Fruit fly (Drosophila melanogaster): Measurements from ENCODE around the gene eIF2beta.

eIF2beta gene

dm6 chr3L:12501249-12501648 is 25.3 kb downstream of the eIF2beta start, which contains the start of the genes CG10638 and CG10681 (continued):
- TF ChIP-seq pb (GFP tag; optimal IDR thresholded peaks at IDR 0.05) (no peak), Hey (tag; optimal IDR thresholded peaks at IDR 0.05) (no peak), salm (tag; optimal IDR thresholded peaks at IDR 0.05) (no peak), her (GFP tag; optimal IDR thresholded peaks at IDR 0.05) (no peak), dan (GFP tag; IDR thresholded peaks at IDR 0.05) (no peak), shn (GFP tag; optimal IDR thresholded peaks at IDR 0.05) (no peak), Dfd (GFP tag; optimal IDR thresholded peaks at IDR 0.05) (no peak), gcm2 (GFP tag; optimal IDR thresholded peaks at IDR 0.05) (no peak), D (optimal IDR thresholded peaks at IDR 0.05) (no peak), D (GFP tag; optimal IDR thresholded peaks at IDR 0.05) (no peak), sna (GFP tag; IDR thresholded peaks at IDR 0.05; ENCODE audit: partially characterized antibody) (peak; percentile 42; the same call in 1 of the 2 replicates), hbn (GFP tag; IDR thresholded peaks at IDR 0.05; ENCODE audit: partially characterized antibody) (no peak), fd102C (GFP tag; optimal IDR thresholded peaks at IDR 0.05) (no peak), crol (GFP tag; IDR thresholded peaks at IDR 0.05) (no peak), wek (GFP tag; optimal IDR thresholded peaks at IDR 0.05) (no peak), Ets97D (GFP tag; optimal IDR thresholded peaks at IDR 0.05) (peak; percentile 52), CG2120 (GFP tag; optimal IDR thresholded peaks at IDR 0.05) (peak; percentile 66), HLHmδ (GFP tag; optimal IDR thresholded peaks at IDR 0.05) (no peak), zen (tag; optimal IDR thresholded peaks at IDR 0.05) (peak; percentile 8), Bdp1 (GFP tag; optimal IDR thresholded peaks at IDR 0.05) (no peak), CG4820 (GFP tag; optimal IDR thresholded peaks at IDR 0.05) (peak; percentile 34), sc (optimal IDR thresholded peaks at IDR 0.05) (no peak), sc (GFP tag; optimal IDR thresholded peaks at IDR 0.05) (no peak), Pdp1 (GFP tag; optimal IDR thresholded peaks at IDR 0.05) (peak; percentile 22 to 51), p53 (GFP tag; optimal IDR thresholded peaks at IDR 0.05) (no peak), tin (GFP tag; optimal IDR thresholded peaks at IDR 0.05) (peak; percentile 43), slbo (GFP tag; IDR thresholded peaks at IDR 0.05) (peak; percentile 24; the same call in 1 of the 2 replicates), zen2 (GFP tag; IDR thresholded peaks at IDR 0.05; ENCODE audit: partially characterized antibody) (no peak), CG3281 (GFP tag; optimal IDR thresholded peaks at IDR 0.05) (peak; percentile 23), CG2202 (tag; optimal IDR thresholded peaks at IDR 0.05) (peak; percentile 26), CG6791 (GFP tag; IDR thresholded peaks at IDR 0.05; ENCODE audit: partially characterized antibody) (no peak), CG7745 (tag; optimal IDR thresholded peaks at IDR 0.05) (no peak), Dll (GFP tag; IDR thresholded peaks at IDR 0.05; ENCODE audit: partially characterized antibody) (0 out of 4 replicates have a peak, but pooled peaks have one; percentile 11), Taf1 (GFP tag; IDR thresholded peaks at IDR 0.05) (no peak), nau (GFP tag; optimal IDR thresholded peaks at IDR 0.05) (peak; percentile 45), eyg (GFP tag; optimal IDR thresholded peaks at IDR 0.05) (no peak), CG32767 (GFP tag; IDR thresholded peaks at IDR 0.05) (no peak), CG1233 (GFP tag; optimal IDR thresholded peaks at IDR 0.05) (no peak), tll (GFP tag; optimal IDR thresholded peaks at IDR 0.05) (no peak), CG9437 (GFP tag; optimal IDR thresholded peaks at IDR 0.05) (no peak), CG9876 (GFP tag; optimal IDR thresholded peaks at IDR 0.05) (no peak), MBD-R2 (GFP tag; IDR thresholded peaks at IDR 0.05) (peak; percentile 77), CG13624 (GFP tag; optimal IDR thresholded peaks at IDR 0.05) (peak; percentile 16), CG12769 (tag; optimal IDR thresholded peaks at IDR 0.05) (no peak), tgo (GFP tag; IDR thresholded peaks at IDR 0.05) (no peak), lab (GFP tag; optimal IDR thresholded peaks at IDR 0.05) (peak; percentile 15), MESR4 (GFP tag; optimal IDR thresholded peaks at IDR 0.05) (no peak), dysf (GFP tag; IDR thresholded peaks at IDR 0.05) (no peak), pfk (GFP tag; optimal IDR thresholded peaks at IDR 0.05) (no peak), trem (tag; optimal IDR thresholded peaks at IDR 0.05) (peak; percentile 98), NC2α (GFP tag; optimal IDR thresholded peaks at IDR 0.05) (no peak)
